Fruit fly (Drosophila melanogaster): ENCODE measurements around the gene Zmynd8.

Gene Zmynd8

dm6 chr3R:31669153-31669934 is at the start of gene Zmynd8:
TSS of gene Zmynd8 (plus strand) at chr3R:31669465.
- peak; percentile 73 for TF ChIP-seq psq (optimal IDR thresholded peaks at IDR 0.05)
- no peak for TF ChIP-seq ttk (optimal IDR thresholded peaks at IDR 0.05)

- TF ChIP-seq Myc (optimal IDR thresholded peaks at IDR 0.05) (no peak), h (optimal IDR thresholded peaks at IDR 0.05) (no peak)
These were observed 47.5 kb upstream of the Zmynd8 start, which contains the start of gene kek6 for dm6 chr3R:31621814-31622213. TSS of gene kek6 (plus strand) at chr3R:31622136.

- TF ChIP-seq psq (optimal IDR thresholded peaks at IDR 0.05) (no peak), ttk (optimal IDR thresholded peaks at IDR 0.05) (no peak), Sin3A (optimal IDR thresholded peaks at IDR 0.05) (no peak), h (optimal IDR thresholded peaks at IDR 0.05) (no peak), Myc (optimal IDR thresholded peaks at IDR 0.05) (no peak), insv (optimal IDR thresholded peaks at IDR 0.05) (no peak)
These were observed 46.6 kb upstream of the Zmynd8 start for dm6 chr3R:31622648-31623047.

dm6 chr3R:31626237-31626636 is 43.0 kb upstream of the Zmynd8 start:
- TF ChIP-seq psq (optimal IDR thresholded peaks at IDR 0.05) (no peak), Myc (optimal IDR thresholded peaks at IDR 0.05) (no peak), ttk (optimal IDR thresholded peaks at IDR 0.05) (no peak), h (optimal IDR thresholded peaks at IDR 0.05) (no peak), Sin3A (optimal IDR thresholded peaks at IDR 0.05) (no peak), insv (optimal IDR thresholded peaks at IDR 0.05) (no peak)

- TF ChIP-seq Sin3A (optimal IDR thresholded peaks at IDR 0.05) (no peak), psq (optimal IDR thresholded peaks at IDR 0.05) (no peak), ttk (optimal IDR thresholded peaks at IDR 0.05) (no peak), insv (optimal IDR thresholded peaks at IDR 0.05) (no peak), Myc (optimal IDR thresholded peaks at IDR 0.05) (no peak), h (optimal IDR thresholded peaks at IDR 0.05) (no peak)
These were observed 42.1 kb upstream of the Zmynd8 start for dm6 chr3R:31627186-31627585.

- no peak for TF ChIP-seq Myc (optimal IDR thresholded peaks at IDR 0.05)
- no peak for TF ChIP-seq insv (optimal IDR thresholded peaks at IDR 0.05)
- TF ChIP-seq ttk (optimal IDR thresholded peaks at IDR 0.05) = no peak
- no peak for TF ChIP-seq Sin3A (optimal IDR thresholded peaks at IDR 0.05)
- no peak for TF ChIP-seq h (optimal IDR thresholded peaks at IDR 0.05)
- TF ChIP-seq psq (optimal IDR thresholded peaks at IDR 0.05) = no peak
These were observed 38.9 kb upstream of the Zmynd8 start for dm6 chr3R:31630376-31630775.

dm6 chr3R:31632316-31632715 is 36.9 kb upstream of the Zmynd8 start:
- TF ChIP-seq psq (optimal IDR thresholded peaks at IDR 0.05) (no peak), h (optimal IDR thresholded peaks at IDR 0.05) (no peak), Sin3A (optimal IDR thresholded peaks at IDR 0.05) (no peak), ttk (optimal IDR thresholded peaks at IDR 0.05) (no peak), Myc (optimal IDR thresholded peaks at IDR 0.05) (no peak), insv (optimal IDR thresholded peaks at IDR 0.05) (no peak)

- TF ChIP-seq h (optimal IDR thresholded peaks at IDR 0.05) = no peak
- no peak for TF ChIP-seq insv (optimal IDR thresholded peaks at IDR 0.05)
- TF ChIP-seq Myc (optimal IDR thresholded peaks at IDR 0.05) = no peak
- no peak for TF ChIP-seq psq (optimal IDR thresholded peaks at IDR 0.05)
- no peak for TF ChIP-seq ttk (optimal IDR thresholded peaks at IDR 0.05)
- no peak for TF ChIP-seq Sin3A (optimal IDR thresholded peaks at IDR 0.05)
These were observed 32.8 kb upstream of the Zmynd8 start for dm6 chr3R:31636501-31636900.

dm6 chr3R:31662757-31663156 is 6.5 kb upstream of the Zmynd8 start:
- TF ChIP-seq insv (optimal IDR thresholded peaks at IDR 0.05) = no peak
- TF ChIP-seq h (optimal IDR thresholded peaks at IDR 0.05) = no peak
- TF ChIP-seq Sin3A (optimal IDR thresholded peaks at IDR 0.05) = no peak
- TF ChIP-seq psq (optimal IDR thresholded peaks at IDR 0.05) = no peak
- no peak for TF ChIP-seq ttk (optimal IDR thresholded peaks at IDR 0.05)
- TF ChIP-seq Myc (optimal IDR thresholded peaks at IDR 0.05) = no peak

- TF ChIP-seq ttk (optimal IDR thresholded peaks at IDR 0.05) (no peak), insv (optimal IDR thresholded peaks at IDR 0.05) (no peak)
These were observed 3.4 kb downstream of the Zmynd8 start for dm6 chr3R:31672675-31673074.

- TF ChIP-seq Myc (optimal IDR thresholded peaks at IDR 0.05) (no peak), Sin3A (optimal IDR thresholded peaks at IDR 0.05) (no peak), insv (optimal IDR thresholded peaks at IDR 0.05) (no peak), h (optimal IDR thresholded peaks at IDR 0.05) (no peak)
These were observed 10.6 kb downstream of the Zmynd8 start, which contains the start of gene CG11550 for dm6 chr3R:31679830-31680294. TSS of gene CG11550 (minus strand) at chr3R:31679880.

dm6 chr3R:31680773-31681172 is 11.5 kb downstream of the Zmynd8 start:
- TF ChIP-seq Myc (optimal IDR thresholded peaks at IDR 0.05) (no peak), insv (optimal IDR thresholded peaks at IDR 0.05) (no peak), ttk (optimal IDR thresholded peaks at IDR 0.05) (no peak), psq (optimal IDR thresholded peaks at IDR 0.05) (no peak), Sin3A (optimal IDR thresholded peaks at IDR 0.05) (no peak)

dm6 chr3R:31682140-31682782 is 13.0 kb downstream of the Zmynd8 start:
- TF ChIP-seq insv (optimal IDR thresholded peaks at IDR 0.05) (no peak), Myc (optimal IDR thresholded peaks at IDR 0.05) (no peak), ttk (optimal IDR thresholded peaks at IDR 0.05) (no peak), Sin3A (optimal IDR thresholded peaks at IDR 0.05) (no peak), psq (optimal IDR thresholded peaks at IDR 0.05) (no peak), h (optimal IDR thresholded peaks at IDR 0.05) (no peak)
